Worm (Caenorhabditis elegans) whole organism, L3 larva: Measurements from ENCODE around the gene B0035.22.

ENCODE experiments used
- ceh-9 ChIP-seq: sonication (generic microtip); optimal IDR thresholded peaks from 2 replicates; lab custom pipeline; 2018; ENCODE audit warnings: missing biosample characterization, missing genetic modification characterization
- nhr-12 ChIP-seq: fragments of 150-350 bp; optimal IDR thresholded peaks from 2 replicates; lab custom pipeline; 2014; ENCODE audit warnings: missing biosample characterization, missing genetic modification characterization
- nhr-76 ChIP-seq: fragments of 150-350 bp; sonication (generic microtip); optimal IDR thresholded peaks from 5 replicates; lab custom pipeline; 2014; ENCODE audit warnings: missing biosample characterization, missing genetic modification characterization
- pha-4 ChIP-seq: fragments of 150-350 bp; optimal IDR thresholded peaks from 2 replicates; lab custom pipeline; 2014; ENCODE audit warnings: missing biosample characterization, missing genetic modification reagents, missing genetic modification characterization
- pqm-1 ChIP-seq: fragments of 150-350 bp; optimal IDR thresholded peaks from 2 replicates; lab custom pipeline; 2017; ENCODE audit warnings: missing biosample characterization, missing genetic modification characterization, inconsistent platforms
- snpc-4 ChIP-seq: fragments of 150-350 bp; optimal IDR thresholded peaks from 2 replicates; lab custom pipeline; 2014; ENCODE audit warnings: missing biosample characterization, missing genetic modification characterization
- tbx-2 ChIP-seq: sonication (generic microtip); optimal IDR thresholded peaks from 2 replicates; lab custom pipeline; 2016; ENCODE audit warnings: mild to moderate bottlenecking, missing genetic modification characterization, missing compliant biosample characterization

DNA sequence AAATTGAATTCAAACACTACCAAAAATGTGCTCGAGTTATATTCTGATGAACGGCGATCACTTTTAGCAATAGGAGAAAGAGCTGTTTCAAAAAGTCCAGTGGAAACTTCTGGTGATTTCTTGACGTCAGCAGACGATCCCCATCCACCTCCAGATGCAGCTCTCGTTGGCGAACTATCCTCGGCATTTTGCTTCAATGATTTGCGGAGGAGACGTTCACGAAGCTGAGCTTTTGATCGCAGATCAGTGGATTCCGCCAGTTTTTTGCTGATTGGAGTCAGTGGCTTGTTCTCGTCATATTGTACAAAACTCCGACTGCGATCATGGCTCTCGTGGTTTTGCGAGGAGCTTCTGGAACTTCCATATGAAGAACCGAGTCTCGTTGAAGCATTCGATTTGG, 21.2 kb downstream of the B0035.22 start:
- TF ChIP-seq tbx-2 (tag; lab: Kevin White, UChicago) (no peak), nhr-76 (tag; lab: Kevin White, UChicago) (no peak), pqm-1 (tag; lab: Kevin White, UChicago) (no peak), ceh-9 (tag; lab: Kevin White, UChicago) (no peak), nhr-12 (tag; lab: Kevin White, UChicago) (no peak), snpc-4 (tag; lab: Kevin White, UChicago) (no peak), pha-4 (tag; lab: Kevin White, UChicago) (no peak)
